Worm (Caenorhabditis elegans) whole organism, L3 larva: ENCODE measurements around the gene lpr-3.

Experiments
- ZK546.5 ChIP-seq: sonication (generic microtip); optimal IDR thresholded peaks from 2 replicates; lab custom pipeline; 2017; ENCODE audit warnings: missing biosample characterization, missing genetic modification characterization
- ama-1 ChIP-seq: fragments of 150-350 bp; optimal IDR thresholded peaks from 2 replicates; lab custom pipeline; 2018
- ceh-28 ChIP-seq: fragments of 150-350 bp; optimal IDR thresholded peaks from 2 replicates; lab custom pipeline; 2014; ENCODE audit warnings: missing biosample characterization, missing genetic modification reagents, missing genetic modification characterization
- ceh-82 ChIP-seq: fragments of 150-350 bp; optimal IDR thresholded peaks from 2 replicates; lab custom pipeline; 2014; ENCODE audit warnings: missing biosample characterization, missing genetic modification characterization
- egl-27 ChIP-seq: sonication (generic microtip); optimal IDR thresholded peaks from 4 replicates; lab custom pipeline; 2017; ENCODE audit warnings: missing biosample characterization, missing genetic modification reagents, missing genetic modification characterization
- egl-5 ChIP-seq: fragments of 150-350 bp; optimal IDR thresholded peaks from 2 replicates; lab custom pipeline; 2017; ENCODE audit warnings: missing biosample characterization, missing genetic modification reagents, missing genetic modification characterization, inconsistent platforms
- elt-2 ChIP-seq: sonication (generic microtip); optimal IDR thresholded peaks from 2 replicates; lab custom pipeline; 2016; ENCODE audit warnings: missing genetic modification reagents, mild to moderate bottlenecking, missing genetic modification characterization, missing compliant biosample characterization
- eor-1 ChIP-seq, 2 experiments: fragments of 150-350 bp; optimal IDR thresholded peaks; 2 replicates each; lab custom pipeline; 2014 to 2018; ENCODE audit warnings: missing biosample characterization in 2 of 2, missing genetic modification characterization in 2 of 2
- fkh-10 ChIP-seq: sonication (generic microtip); optimal IDR thresholded peaks from 2 replicates; lab custom pipeline; 2017; ENCODE audit warnings: missing biosample characterization, missing genetic modification reagents, missing genetic modification characterization
- fkh-2 ChIP-seq: fragments of 150-350 bp; optimal IDR thresholded peaks from 2 replicates; lab custom pipeline; 2014; ENCODE audit warnings: missing biosample characterization, missing genetic modification reagents, missing genetic modification characterization
- fos-1 ChIP-seq: fragments of 150-350 bp; optimal IDR thresholded peaks from 2 replicates; lab custom pipeline; 2014; ENCODE audit warnings: missing biosample characterization, missing genetic modification characterization
- jun-1 ChIP-seq: fragments of 150-350 bp; optimal IDR thresholded peaks from 2 replicates; lab custom pipeline; 2014; ENCODE audit warnings: missing biosample characterization, missing genetic modification reagents, missing genetic modification characterization
- lin-39 ChIP-seq: fragments of 150-350 bp; optimal IDR thresholded peaks from 2 replicates; lab custom pipeline; 2018; ENCODE audit warnings: missing biosample characterization, missing genetic modification reagents, missing genetic modification characterization
- lsy-12 ChIP-seq: sonication (generic microtip); optimal IDR thresholded peaks from 2 replicates; lab custom pipeline; 2016; ENCODE audit warnings: mild to moderate bottlenecking, missing genetic modification characterization, missing compliant biosample characterization
- mdl-1 ChIP-seq: fragments of 150-350 bp; optimal IDR thresholded peaks from 2 replicates; lab custom pipeline; 2014; ENCODE audit warnings: missing biosample characterization, missing genetic modification characterization
- mml-1 ChIP-seq: fragments of 150-350 bp; sonication (generic microtip); optimal IDR thresholded peaks from 3 replicates; lab custom pipeline; 2014; ENCODE audit warnings: missing biosample characterization, missing genetic modification characterization
- nfya-1 ChIP-seq: sonication (generic microtip); optimal IDR thresholded peaks from 2 replicates; lab custom pipeline; 2017; ENCODE audit warnings: missing genetic modification characterization, mild to moderate bottlenecking, missing compliant biosample characterization, antibody characterized with exemption, moderate library complexity; ENCODE audit not compliant: insufficient read depth
- nhr-11 ChIP-seq: fragments of 150-350 bp; optimal IDR thresholded peaks from 2 replicates; lab custom pipeline; 2014; ENCODE audit warnings: missing biosample characterization, missing genetic modification characterization
- nhr-23 ChIP-seq: fragments of 150-350 bp; optimal IDR thresholded peaks from 2 replicates; lab custom pipeline; 2014; ENCODE audit warnings: missing biosample characterization, missing genetic modification reagents, missing genetic modification characterization
- nhr-237 ChIP-seq: fragments of 150-350 bp; optimal IDR thresholded peaks from 2 replicates; lab custom pipeline; 2014; ENCODE audit warnings: missing biosample characterization, missing genetic modification characterization
- nhr-28 ChIP-seq: fragments of 150-350 bp; optimal IDR thresholded peaks from 2 replicates; lab custom pipeline; 2014; ENCODE audit warnings: missing biosample characterization, missing genetic modification characterization
- nhr-43 ChIP-seq: sonication (generic microtip); optimal IDR thresholded peaks from 2 replicates; lab custom pipeline; 2016; ENCODE audit warnings: mild to moderate bottlenecking, missing genetic modification characterization, missing compliant biosample characterization; ENCODE audit not compliant: poor library complexity, severe bottlenecking
- nhr-76 ChIP-seq: fragments of 150-350 bp; sonication (generic microtip); optimal IDR thresholded peaks from 5 replicates; lab custom pipeline; 2014; ENCODE audit warnings: missing biosample characterization, missing genetic modification characterization
- pha-4 ChIP-seq: fragments of 150-350 bp; optimal IDR thresholded peaks from 2 replicates; lab custom pipeline; 2014; ENCODE audit warnings: missing biosample characterization, missing genetic modification reagents, missing genetic modification characterization
- pqm-1 ChIP-seq: fragments of 150-350 bp; optimal IDR thresholded peaks from 2 replicates; lab custom pipeline; 2017; ENCODE audit warnings: missing biosample characterization, missing genetic modification characterization, inconsistent platforms
- sea-2 ChIP-seq: fragments of 150-350 bp; sonication (generic microtip); optimal IDR thresholded peaks from 4 replicates; lab custom pipeline; 2014; ENCODE audit warnings: missing biosample characterization, missing genetic modification reagents, missing genetic modification characterization
- skn-1 ChIP-seq: fragments of 150-350 bp; optimal IDR thresholded peaks from 2 replicates; lab custom pipeline; 2014; ENCODE audit warnings: missing biosample characterization, missing genetic modification characterization
- snpc-4 ChIP-seq: fragments of 150-350 bp; optimal IDR thresholded peaks from 2 replicates; lab custom pipeline; 2014; ENCODE audit warnings: missing biosample characterization, missing genetic modification characterization
- tbx-2 ChIP-seq: sonication (generic microtip); optimal IDR thresholded peaks from 2 replicates; lab custom pipeline; 2016; ENCODE audit warnings: mild to moderate bottlenecking, missing genetic modification characterization, missing compliant biosample characterization
- unc-39 ChIP-seq: sonication (generic microtip); optimal IDR thresholded peaks from 4 replicates; lab custom pipeline; 2017; ENCODE audit warnings: missing biosample characterization, missing genetic modification characterization
- unc-62 ChIP-seq: fragments of 150-350 bp; sonication (generic microtip); optimal IDR thresholded peaks from 4 replicates; lab custom pipeline; 2014; ENCODE audit warnings: missing biosample characterization, missing genetic modification reagents, missing genetic modification characterization
- ztf-11 ChIP-seq: fragments of 150-350 bp; optimal IDR thresholded peaks from 2 replicates; lab custom pipeline; 2014; ENCODE audit warnings: missing biosample characterization, missing genetic modification characterization

lpr-3 gene

ce11 chrX:11072701-11073100 is 15.5 kb downstream of the lpr-3 start:
- no peak for TF ChIP-seq fos-1 (tag; lab: Kevin White, UChicago)
- peak; percentile 10 for TF ChIP-seq nfya-1

ce11 chrX:11073358-11073757 is 16.2 kb downstream of the lpr-3 start, which contains the start of gene W04G3.5:
TSS of gene W04G3.5 (plus strand) at chrX:11073658.
- TF ChIP-seq egl-27 (tag; lab: Kevin White, UChicago) (no peak), egl-5 (tag; lab: Kevin White, UChicago) (no peak), nhr-28 (tag; lab: Kevin White, UChicago) (no peak), nhr-76 (no peak), skn-1 (tag; lab: Kevin White, UChicago) (no peak), ztf-11 (tag; lab: Kevin White, UChicago) (no peak), ZK546.5 (tag; lab: Kevin White, UChicago) (no peak), elt-2 (tag; lab: Kevin White, UChicago) (no peak), nhr-237 (tag; lab: Kevin White, UChicago) (no peak), nhr-43 (tag; lab: Kevin White, UChicago) (no peak), unc-62 (GFP tag; lab: Kevin White, UChicago) (no peak), lin-39 (tag; lab: Kevin White, UChicago) (no peak), mdl-1 (tag; lab: Kevin White, UChicago) (no peak), fkh-2 (tag; lab: Kevin White, UChicago) (no peak), ama-1 (lab: Kevin White, UChicago) (no peak), ceh-82 (no peak), tbx-2 (tag; lab: Kevin White, UChicago) (no peak), nhr-23 (tag; lab: Kevin White, UChicago) (no peak)
- TF ChIP-seq, all 47 proteins: peak for 0

DNA sequence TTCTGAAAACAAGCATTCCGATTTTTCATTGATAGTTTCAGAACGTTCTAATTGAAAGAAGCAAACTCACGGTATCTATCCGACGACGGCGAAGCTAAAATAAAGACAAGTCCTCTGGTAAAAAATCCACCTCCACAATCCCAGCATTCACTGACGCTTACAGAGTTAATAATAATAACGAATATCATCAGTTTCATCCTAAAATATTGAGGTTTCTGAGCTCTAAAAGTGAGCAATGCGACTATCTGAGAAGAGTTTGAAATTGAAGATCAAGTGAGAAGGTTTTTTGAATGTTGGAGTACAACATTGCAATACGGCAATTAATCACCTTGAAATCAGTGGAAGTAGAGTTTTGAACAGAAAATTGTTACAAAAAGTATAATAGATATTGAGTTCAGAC is 19.3 kb downstream of the lpr-3 start, which contains the start of gene W04G3.12:
W04G3.12 (minus strand) TSS at position 311 of the 400 bp plus-strand sequence.
- no peak for TF ChIP-seq snpc-4
- TF ChIP-seq skn-1 (tag; lab: Kevin White, UChicago), result no peak
- no peak for TF ChIP-seq nfya-1
- no peak for TF ChIP-seq fkh-10 (GFP tag; lab: Kevin White, UChicago)

DNA sequence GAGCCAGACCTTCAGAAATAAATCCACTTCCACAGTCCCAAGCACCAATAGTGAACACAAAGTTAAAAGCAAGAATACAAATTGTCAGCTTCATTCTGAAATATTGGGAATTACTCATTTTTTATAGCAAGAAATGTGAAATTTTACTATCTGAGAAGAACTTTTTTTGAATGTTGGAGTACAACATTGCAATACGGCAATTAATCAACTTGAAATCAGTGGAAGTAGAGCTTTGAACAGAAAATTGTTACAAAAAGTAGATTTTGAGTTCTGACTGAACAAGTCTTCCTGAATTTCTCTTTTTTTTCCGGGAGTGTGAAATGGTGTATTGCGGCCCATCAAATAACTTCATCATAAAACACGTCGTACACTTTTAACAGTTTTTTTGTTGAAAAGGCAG is 20.9 kb downstream of the lpr-3 start, which contains the start of gene W04G3.10:
W04G3.10 (minus strand) TSS at position 101 of the 400 bp plus-strand sequence.
- TF ChIP-seq eor-1 (tag; optimal IDR thresholded peaks at IDR 0.05; lab: Kevin White, UChicago) (no peak), tbx-2 (tag; lab: Kevin White, UChicago) (no peak), unc-62 (GFP tag; lab: Kevin White, UChicago) (no peak), fkh-10 (GFP tag; lab: Kevin White, UChicago) (no peak), unc-39 (tag; lab: Kevin White, UChicago) (no peak), mml-1 (tag; lab: Kevin White, UChicago) (no peak), sea-2 (no peak)

- TF ChIP-seq nfya-1 (no peak), nhr-28 (tag; lab: Kevin White, UChicago) (no peak), ceh-28 (tag; lab: Kevin White, UChicago) (no peak), nhr-11 (tag; lab: Kevin White, UChicago) (no peak)
Measured at ce11 chrX:11079667-11080066, 22.5 kb downstream of the lpr-3 start, which contains the start of gene W04G3.13. TSS of gene W04G3.13 (minus strand) at chrX:11079767.

- no peak for TF ChIP-seq lsy-12 (tag; lab: Kevin White, UChicago)
- TF ChIP-seq pha-4 (tag; lab: Kevin White, UChicago), result peak; percentile 23
- TF ChIP-seq pqm-1, result peak; percentile 42
- no peak for TF ChIP-seq egl-5 (tag; lab: Kevin White, UChicago)
- TF ChIP-seq elt-2 (tag; lab: Kevin White, UChicago), result peak; percentile 57
- TF ChIP-seq jun-1 (tag; lab: Kevin White, UChicago), result no peak
- no peak for TF ChIP-seq egl-27 (tag; lab: Kevin White, UChicago)
- no peak for TF ChIP-seq skn-1 (tag; lab: Kevin White, UChicago)
- TF ChIP-seq nhr-237 (tag; lab: Kevin White, UChicago), result no peak
- TF ChIP-seq lin-39 (tag; lab: Kevin White, UChicago), result no peak
- no peak for TF ChIP-seq snpc-4
- TF ChIP-seq fkh-10 (GFP tag; lab: Kevin White, UChicago), result no peak
- TF ChIP-seq nfya-1, result peak; percentile 19
Measured at ce11 chrX:11080170-11080728, 23.0 kb downstream of the lpr-3 start, which contains the start of gene sulp-7. TSS of gene sulp-7 (plus strand) at chrX:11080678.
